Worm (Caenorhabditis elegans): ENCODE measurements around the gene pqn-80.

ce11 chrIII:12598418-12599330 is 27.7 kb upstream of the pqn-80 start:
- no peak for TF ChIP-seq elt-4 (tag; optimal IDR thresholded peaks at IDR 0.05)
- no peak for TF ChIP-seq nhr-11 (tag; optimal IDR thresholded peaks at IDR 0.05)
- no peak for TF ChIP-seq mec-3 (tag; optimal IDR thresholded peaks at IDR 0.05; ENCODE audit: borderline replicate concordance)
- TF ChIP-seq fax-1 (tag; optimal IDR thresholded peaks at IDR 0.05) = no peak
- no peak for TF ChIP-seq ceh-2 (tag; optimal IDR thresholded peaks at IDR 0.05)
- TF ChIP-seq ztf-16 (tag; optimal IDR thresholded peaks at IDR 0.05) = no peak
- no peak for TF ChIP-seq ceh-14 (tag; optimal IDR thresholded peaks at IDR 0.05)
- no peak for TF ChIP-seq pqm-1 (tag; optimal IDR thresholded peaks at IDR 0.05)
- no peak for TF ChIP-seq fkh-6 (tag; optimal IDR thresholded peaks at IDR 0.05)
- peak; percentile 16 for TF ChIP-seq dve-1 (tag; optimal IDR thresholded peaks at IDR 0.05)
